Comparison of ENCODE assay signal across 2 worm cellular contexts in the genomic region with DNA sequence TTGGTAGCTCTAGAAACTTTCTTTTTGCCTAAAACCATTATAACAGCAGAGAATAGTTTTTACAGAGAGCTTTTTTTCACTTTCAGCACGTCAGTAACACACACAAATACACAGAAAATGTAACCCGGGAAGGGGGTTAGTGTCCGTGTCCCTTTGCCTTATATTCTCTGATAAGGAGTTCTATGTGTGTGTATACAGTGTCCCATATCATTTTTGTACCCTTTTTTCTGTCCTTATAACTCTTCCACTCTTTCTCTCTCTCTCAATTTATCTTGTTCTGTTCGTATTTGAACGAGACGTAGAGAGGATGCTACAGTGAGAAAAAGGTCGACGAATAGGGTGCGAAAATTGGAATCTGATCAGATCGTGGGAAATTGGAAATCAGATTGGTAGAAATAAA.
TF ChIP-seq lines count a peak whose summit lies in the region.

No protein-coding gene starts in this region.

TF ChIP-seq in whole organism, L1 larva, 84 proteins besides CTCF, POLR2A, EP300 and RAD21 (continued from another document):
- TF ChIP-seq unc-98 (GFP tag; IDR thresholded peaks at IDR 0.05; lab: Robert Waterston, UW) = no peak
- no peak for TF ChIP-seq egl-13 (tag; optimal IDR thresholded peaks at IDR 0.05; lab: Kevin White, UChicago)
- no peak for TF ChIP-seq nhr-20 (tag; optimal IDR thresholded peaks at IDR 0.05; lab: Kevin White, UChicago)
- TF ChIP-seq egl-27 (tag; optimal IDR thresholded peaks at IDR 0.05; lab: Kevin White, UChicago) = no peak
- TF ChIP-seq nhr-11 (tag; optimal IDR thresholded peaks at IDR 0.05; lab: Kevin White, UChicago) = no peak
- no peak for TF ChIP-seq hlh-17 (GFP tag; optimal IDR thresholded peaks at IDR 0.05; lab: Kevin White, UChicago; ENCODE audit: borderline replicate concordance)
- TF ChIP-seq snu-23 (GFP tag; optimal IDR thresholded peaks at IDR 0.05; lab: Kevin White, UChicago) = no peak
- TF ChIP-seq lin-14 (GFP tag; optimal IDR thresholded peaks at IDR 0.05; lab: Kevin White, UChicago) = peak; percentile 10
- TF ChIP-seq lin-15B (tag; optimal IDR thresholded peaks at IDR 0.05; lab: Kevin White, UChicago) = no peak

TF ChIP-seq in whole organism, L4 larva, 104 proteins besides CTCF, POLR2A, EP300 and RAD21 (continued from another document):
- TF ChIP-seq mep-1 (tag; optimal IDR thresholded peaks at IDR 0.05; lab: Kevin White, UChicago) (no peak), php-3 (GFP tag; IDR thresholded peaks at IDR 0.05; lab: Robert Waterston, UW) (0 out of 2 replicates have a peak, but pooled peaks have one; percentile 24), ceh-82 (tag; optimal IDR thresholded peaks at IDR 0.05; lab: Kevin White, UChicago) (no peak), lin-1 (GFP tag; IDR thresholded peaks at IDR 0.05; lab: Robert Waterston, UW) (0 out of 2 replicates have a peak, but pooled peaks have one; percentile 10), saeg-2 (GFP tag; IDR thresholded peaks at IDR 0.05; lab: Robert Waterston, UW) (no peak), snpc-4 (tag; optimal IDR thresholded peaks at IDR 0.05; lab: Kevin White, UChicago) (no peak), daf-16 (GFP tag; optimal IDR thresholded peaks at IDR 0.05; lab: Kevin White, UChicago) (no peak), daf-16 (tag; optimal IDR thresholded peaks at IDR 0.05; lab: Kevin White, UChicago) (peak; percentile 76), cey-2 (tag; optimal IDR thresholded peaks at IDR 0.05; lab: Kevin White, UChicago; ENCODE audit: borderline replicate concordance, insufficient read depth) (peak; percentile 14), zfp-3 (GFP tag; conservative IDR thresholded peaks at IDR 0.05; lab: Robert Waterston, UW) (no peak), daf-8 (GFP tag; IDR thresholded peaks at IDR 0.05; lab: Robert Waterston, UW) (no peak), T20F7.1 (GFP tag; optimal IDR thresholded peaks at IDR 0.05; lab: Kevin White, UChicago) (no peak), ceh-32 (tag; optimal IDR thresholded peaks at IDR 0.05; lab: Kevin White, UChicago; ENCODE audit: poor library complexity) (no peak), ceh-20 (GFP tag; IDR thresholded peaks at IDR 0.05; lab: Robert Waterston, UW) (no peak), hlh-11 (tag; optimal IDR thresholded peaks at IDR 0.05; lab: Kevin White, UChicago) (peak; percentile 54), lin-15B (tag; optimal IDR thresholded peaks at IDR 0.05; lab: Kevin White, UChicago) (no peak), pqm-1 (tag; optimal IDR thresholded peaks at IDR 0.05; lab: Kevin White, UChicago) (peak; percentile 93), daf-19 (GFP tag; conservative IDR thresholded peaks at IDR 0.05; lab: Robert Waterston, UW) (no peak), dpl-1 (GFP tag; optimal IDR thresholded peaks at IDR 0.05; lab: Kevin White, UChicago) (no peak), mxl-2 (GFP tag; conservative IDR thresholded peaks at IDR 0.05; lab: Robert Waterston, UW) (no peak), F10B5.3 (tag; optimal IDR thresholded peaks at IDR 0.05; lab: Kevin White, UChicago) (no peak), dmd-8 (GFP tag; IDR thresholded peaks at IDR 0.05; lab: Robert Waterston, UW) (no peak), snpc-1.2 (GFP tag; IDR thresholded peaks at IDR 0.05; lab: Robert Waterston, UW) (no peak), daf-12 (tag; optimal IDR thresholded peaks at IDR 0.05; lab: Kevin White, UChicago) (no peak), nhr-41 (GFP tag; IDR thresholded peaks at IDR 0.05; lab: Robert Waterston, UW) (peak; percentile 50; the same call in 1 of the 2 replicates), ctbp-1 (GFP tag; IDR thresholded peaks at IDR 0.05; lab: Robert Waterston, UW) (no peak), dve-1 (tag; optimal IDR thresholded peaks at IDR 0.05; lab: Kevin White, UChicago; ENCODE audit: insufficient read depth) (peak; percentile 30), F37D6.2 (tag; optimal IDR thresholded peaks at IDR 0.05; lab: Kevin White, UChicago) (no peak)
